Fruit fly (Drosophila melanogaster): ENCODE measurements around the gene CG6040.

DNA sequence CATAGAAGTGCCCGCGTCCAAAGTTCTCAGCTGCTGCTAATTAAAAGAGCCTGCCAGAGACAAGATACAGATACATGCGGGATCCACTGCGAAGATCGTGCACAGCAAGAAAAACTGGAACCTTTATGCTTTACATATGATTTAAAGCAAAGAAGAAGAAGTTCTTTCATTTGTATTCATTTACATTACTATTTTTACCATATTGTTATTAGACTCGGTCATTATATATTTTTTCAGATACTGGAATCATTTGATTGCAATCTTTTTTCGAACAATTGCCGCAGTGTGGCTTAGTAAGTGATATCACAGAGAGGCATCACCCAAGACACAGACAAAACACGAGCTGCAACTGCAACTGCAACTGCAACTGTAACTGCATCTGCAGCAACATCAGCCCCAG is 21.6 kb upstream of the CG6040 start:
- TF ChIP-seq lola (GFP tag; optimal IDR thresholded peaks at IDR 0.05) (no peak), Mio (GFP tag; optimal IDR thresholded peaks at IDR 0.05) (no peak), jim (GFP tag; optimal IDR thresholded peaks at IDR 0.05) (no peak), pan (optimal IDR thresholded peaks at IDR 0.05) (no peak), Sp1 (GFP tag; optimal IDR thresholded peaks at IDR 0.05) (no peak), br (GFP tag; optimal IDR thresholded peaks at IDR 0.05) (no peak), h (GFP tag; optimal IDR thresholded peaks at IDR 0.05) (no peak), Abd-B (GFP tag; optimal IDR thresholded peaks at IDR 0.05) (no peak), fru (GFP tag; optimal IDR thresholded peaks at IDR 0.05) (no peak), psq (GFP tag; optimal IDR thresholded peaks at IDR 0.05) (no peak), dl (GFP tag; optimal IDR thresholded peaks at IDR 0.05; ENCODE audit: insufficient read depth in 1 of 2, partially characterized antibody in 2 of 2) (no peak), Dif (GFP tag; optimal IDR thresholded peaks at IDR 0.05; ENCODE audit: partially characterized antibody) (no peak), usp (GFP tag; optimal IDR thresholded peaks at IDR 0.05) (no peak)
